Worm (Caenorhabditis elegans) whole organism, midembryonic: ENCODE results near the gene tps-1.

Experiments used
- T22C8.4 ChIP-seq: fragments of 200-800 bp; sonication (Bioruptor generic); IDR thresholded peaks from 2 replicates; pipeline ENCODE4 v1.3.6; 2022; ENCODE audit warnings: missing genetic modification characterization, missing compliant biosample characterization
- flt-1 ChIP-seq: fragments of 200-800 bp; sonication (Bioruptor generic); IDR thresholded peaks from 2 replicates; pipeline ENCODE4 v1.3.6; 2022; ENCODE audit warnings: missing genetic modification characterization, missing compliant biosample characterization
- klf-2 ChIP-seq: fragments of 200-800 bp; sonication (Bioruptor generic); conservative IDR thresholded peaks from 2 replicates; pipeline ENCODE4 v1.3.6; 2022; ENCODE audit warnings: missing genetic modification reagents, missing genetic modification characterization, missing compliant biosample characterization
- ref-1 ChIP-seq: fragments of 200-800 bp; sonication (Bioruptor generic); conservative IDR thresholded peaks from 2 replicates; pipeline ENCODE4 v1.3.6; 2022; ENCODE audit warnings: missing genetic modification reagents, missing genetic modification characterization, missing compliant biosample characterization
- tab-1 ChIP-seq: fragments of 200-800 bp; sonication (Bioruptor generic); IDR thresholded peaks from 2 replicates; pipeline ENCODE4 v1.3.6; 2022; ENCODE audit warnings: missing genetic modification characterization, missing compliant biosample characterization
- ztf-23 ChIP-seq: fragments of 200-800 bp; sonication (Bioruptor generic); IDR thresholded peaks from 2 replicates; pipeline ENCODE4 v1.3.6; 2022; ENCODE audit warnings: missing genetic modification reagents, missing genetic modification characterization, missing compliant biosample characterization

ce11 chrX:17475974-17476373, 1.6 kb upstream of the tps-1 start:
- no peak for TF ChIP-seq klf-2
- no peak for TF ChIP-seq flt-1
- no peak for TF ChIP-seq ztf-23 (GFP tag; lab: Robert Waterston, UW)
- no peak for TF ChIP-seq tab-1 (GFP tag; lab: Robert Waterston, UW)
- TF ChIP-seq ref-1 (GFP tag; lab: Robert Waterston, UW) = no peak
- no peak for TF ChIP-seq T22C8.4
